Worm (Caenorhabditis elegans) whole organism, L2 larva: ENCODE results near the gene C08G5.6.

Experiments used
- C34F6.9 ChIP-seq: fragments of 150-350 bp; optimal IDR thresholded peaks from 2 replicates; lab custom pipeline; 2014; ENCODE audit warnings: missing biosample characterization, missing genetic modification characterization
- F13H6.1 ChIP-seq: sonication (generic microtip); optimal IDR thresholded peaks from 2 replicates; lab custom pipeline; 2016; ENCODE audit warnings: missing genetic modification characterization, missing compliant biosample characterization
- ZK546.5 ChIP-seq: sonication (generic microtip); optimal IDR thresholded peaks from 2 replicates; lab custom pipeline; 2017; ENCODE audit warnings: missing biosample characterization, missing genetic modification characterization
- alr-1 ChIP-seq: fragments of 150-350 bp; optimal IDR thresholded peaks from 2 replicates; lab custom pipeline; 2014; ENCODE audit warnings: missing biosample characterization, missing genetic modification characterization
- aly-2 ChIP-seq: fragments of 150-350 bp; optimal IDR thresholded peaks from 2 replicates; lab custom pipeline; 2014; ENCODE audit warnings: missing biosample characterization, missing genetic modification characterization
- ama-1 ChIP-seq: fragments of 150-350 bp; optimal IDR thresholded peaks from 2 replicates; lab custom pipeline; 2018; ENCODE audit warnings: inconsistent platforms
- blmp-1 ChIP-seq: sonication (generic microtip); optimal IDR thresholded peaks from 2 replicates; lab custom pipeline; 2017; ENCODE audit warnings: missing genetic modification characterization, mild to moderate bottlenecking, missing compliant biosample characterization, antibody characterized with exemption, moderate library complexity; ENCODE audit not compliant: insufficient read depth
- ceh-16 ChIP-seq: fragments of 150-350 bp; optimal IDR thresholded peaks from 2 replicates; lab custom pipeline; 2014; ENCODE audit warnings: missing biosample characterization, missing genetic modification characterization
- crh-2 ChIP-seq: sonication (generic microtip); optimal IDR thresholded peaks from 2 replicates; lab custom pipeline; 2017; ENCODE audit warnings: missing biosample characterization, missing genetic modification characterization
- egl-27 ChIP-seq: sonication (generic microtip); optimal IDR thresholded peaks from 3 replicates; lab custom pipeline; 2017; ENCODE audit warnings: missing biosample characterization, missing genetic modification reagents, missing genetic modification characterization
- elt-1 ChIP-seq: fragments of 150-350 bp; optimal IDR thresholded peaks from 2 replicates; lab custom pipeline; 2014; ENCODE audit warnings: missing biosample characterization, missing genetic modification characterization
- elt-3 ChIP-seq: sonication (generic microtip); optimal IDR thresholded peaks from 2 replicates; lab custom pipeline; 2017; ENCODE audit warnings: missing biosample characterization, missing genetic modification characterization
- fos-1 ChIP-seq: fragments of 150-350 bp; optimal IDR thresholded peaks from 2 replicates; lab custom pipeline; 2014; ENCODE audit warnings: missing biosample characterization, missing genetic modification characterization
- gmeb-1 ChIP-seq: fragments of 150-350 bp; optimal IDR thresholded peaks from 2 replicates; lab custom pipeline; 2014; ENCODE audit warnings: missing biosample characterization, missing genetic modification characterization
- lin-11 ChIP-seq: fragments of 150-350 bp; sonication (generic microtip); optimal IDR thresholded peaks from 2 replicates; lab custom pipeline; 2014; ENCODE audit warnings: missing biosample characterization, missing genetic modification characterization, inconsistent platforms, mixed read lengths
- lin-13 ChIP-seq: fragments of 150-350 bp; optimal IDR thresholded peaks from 2 replicates; lab custom pipeline; 2014; ENCODE audit warnings: missing biosample characterization, missing genetic modification reagents, missing genetic modification characterization
- lin-39 ChIP-seq: fragments of 150-350 bp; optimal IDR thresholded peaks from 2 replicates; lab custom pipeline; 2014; ENCODE audit warnings: missing biosample characterization, missing genetic modification reagents, missing genetic modification characterization
- mab-5 ChIP-seq: fragments of 150-350 bp; optimal IDR thresholded peaks from 2 replicates; lab custom pipeline; 2014; ENCODE audit warnings: missing biosample characterization, missing genetic modification characterization
- mbf-1 ChIP-seq: sonication (generic microtip); optimal IDR thresholded peaks from 2 replicates; lab custom pipeline; 2017; ENCODE audit warnings: missing biosample characterization, missing genetic modification characterization
- mdl-1 ChIP-seq, 2 experiments: fragments of 150-350 bp in 1 of 2; sonication (generic microtip) in 1 of 2; optimal IDR thresholded peaks; 2 replicates each; lab custom pipeline; 2017; ENCODE audit warnings: missing biosample characterization in 2 of 2, missing genetic modification characterization in 2 of 2
- nhr-10 ChIP-seq: sonication (generic microtip); optimal IDR thresholded peaks from 2 replicates; lab custom pipeline; 2017; ENCODE audit warnings: missing biosample characterization, missing genetic modification characterization
- nhr-11 ChIP-seq: fragments of 150-350 bp; optimal IDR thresholded peaks from 2 replicates; lab custom pipeline; 2014; ENCODE audit warnings: missing biosample characterization, missing genetic modification characterization
- nhr-12 ChIP-seq: fragments of 150-350 bp; optimal IDR thresholded peaks from 2 replicates; lab custom pipeline; 2014; ENCODE audit warnings: missing biosample characterization, missing genetic modification characterization
- nhr-129 ChIP-seq: fragments of 150-350 bp; optimal IDR thresholded peaks from 2 replicates; lab custom pipeline; 2014; ENCODE audit warnings: missing biosample characterization, missing genetic modification characterization
- nhr-21 ChIP-seq: fragments of 150-350 bp; optimal IDR thresholded peaks from 2 replicates; lab custom pipeline; 2014; ENCODE audit warnings: missing biosample characterization, missing genetic modification characterization
- nhr-23 ChIP-seq: fragments of 150-350 bp; optimal IDR thresholded peaks from 2 replicates; lab custom pipeline; 2014; ENCODE audit warnings: missing biosample characterization, missing genetic modification reagents, missing genetic modification characterization
- nhr-25 ChIP-seq: fragments of 150-350 bp; sonication (generic microtip); optimal IDR thresholded peaks from 3 replicates; lab custom pipeline; 2014; ENCODE audit warnings: missing biosample characterization, missing genetic modification characterization
- nhr-6 ChIP-seq: fragments of 150-350 bp; optimal IDR thresholded peaks from 2 replicates; lab custom pipeline; 2014; ENCODE audit warnings: missing biosample characterization, missing genetic modification characterization
- peb-1 ChIP-seq: fragments of 150-350 bp; optimal IDR thresholded peaks from 2 replicates; lab custom pipeline; 2014; ENCODE audit warnings: missing biosample characterization, missing genetic modification characterization
- sem-4 ChIP-seq: fragments of 150-350 bp; optimal IDR thresholded peaks from 2 replicates; lab custom pipeline; 2014; ENCODE audit warnings: missing biosample characterization, missing genetic modification reagents, missing genetic modification characterization
- skn-1 ChIP-seq: sonication (generic microtip); optimal IDR thresholded peaks from 2 replicates; lab custom pipeline; 2017; ENCODE audit warnings: missing biosample characterization, missing genetic modification characterization
- sma-9 ChIP-seq, 2 experiments: fragments of 150-350 bp in 1 of 2; sonication (generic microtip) in 1 of 2; optimal IDR thresholded peaks; 2 replicates each; lab custom pipeline; 2014 to 2016; ENCODE audit warnings: missing genetic modification characterization in 2 of 2, mild to moderate bottlenecking in 1 of 2, missing biosample characterization in 1 of 2, missing compliant biosample characterization in 1 of 2, missing genetic modification reagents in 1 of 2, moderate library complexity in 1 of 2
- snpc-4 ChIP-seq: fragments of 150-350 bp; optimal IDR thresholded peaks from 2 replicates; lab custom pipeline; 2014; ENCODE audit warnings: missing biosample characterization, missing genetic modification characterization
- unc-39 ChIP-seq: fragments of 150-350 bp; optimal IDR thresholded peaks from 2 replicates; lab custom pipeline; 2014; ENCODE audit warnings: missing biosample characterization, missing genetic modification characterization
- unc-55 ChIP-seq: fragments of 150-350 bp; sonication (generic microtip); optimal IDR thresholded peaks from 3 replicates; lab custom pipeline; 2014; ENCODE audit warnings: missing biosample characterization, missing genetic modification reagents, missing genetic modification characterization
- unc-62 ChIP-seq: fragments of 150-350 bp; optimal IDR thresholded peaks from 2 replicates; lab custom pipeline; 2014; ENCODE audit warnings: missing biosample characterization, missing genetic modification reagents, missing genetic modification characterization
- zag-1 ChIP-seq: fragments of 150-350 bp; optimal IDR thresholded peaks from 2 replicates; lab custom pipeline; 2014; ENCODE audit warnings: missing biosample characterization, missing genetic modification characterization
- ztf-1 ChIP-seq: fragments of 200-800 bp; sonication (Bioruptor generic); conservative IDR thresholded peaks from 2 replicates; pipeline ENCODE4 v1.3.6; 2022; ENCODE audit warnings: missing genetic modification characterization, missing compliant biosample characterization
- ztf-11 ChIP-seq: sonication (generic microtip); optimal IDR thresholded peaks from 2 replicates; lab custom pipeline; 2017; ENCODE audit warnings: missing biosample characterization, missing genetic modification characterization
- ztf-4 ChIP-seq: fragments of 150-350 bp; optimal IDR thresholded peaks from 2 replicates; lab custom pipeline; 2014; ENCODE audit warnings: missing biosample characterization, missing genetic modification characterization

The C08G5.6 gene

DNA sequence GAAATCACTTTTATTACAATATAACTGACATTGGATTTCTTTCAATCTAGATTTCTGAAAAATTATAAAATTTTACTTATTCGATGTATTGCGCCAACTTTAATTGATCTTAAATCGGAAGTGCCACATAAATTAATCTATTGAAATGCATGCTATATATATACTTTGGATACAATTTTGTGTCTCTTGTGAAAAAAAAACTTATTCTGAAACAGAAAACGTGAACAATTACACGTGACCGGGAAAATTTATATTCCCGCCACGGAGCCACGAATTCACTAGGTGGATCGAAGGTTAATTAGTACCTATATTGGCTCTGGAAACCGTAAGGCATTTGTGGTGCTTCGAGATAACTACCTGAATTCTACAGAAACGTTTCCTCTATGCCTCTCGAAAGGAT lies 29.3 kb downstream of the C08G5.6 start, which contains the start of gene F46F5.14:
Gene F46F5.14, plus strand, starts transcription at position 301 of the 400 bp plus-strand sequence.
- TF ChIP-seq gmeb-1 (tag; lab: Kevin White, UChicago) (no peak), aly-2 (no peak), nhr-23 (tag; lab: Kevin White, UChicago) (no peak), skn-1 (tag; lab: Kevin White, UChicago) (no peak), ztf-1 (no peak), ztf-11 (no peak), nhr-11 (tag; lab: Kevin White, UChicago) (no peak), nhr-129 (tag; lab: Kevin White, UChicago) (no peak), unc-62 (GFP tag; lab: Kevin White, UChicago) (no peak), nhr-12 (tag; lab: Kevin White, UChicago) (no peak), crh-2 (tag; lab: Kevin White, UChicago) (no peak), ztf-4 (no peak), alr-1 (tag; lab: Kevin White, UChicago) (no peak), unc-55 (no peak), ZK546.5 (tag; lab: Kevin White, UChicago) (no peak), nhr-6 (tag; lab: Kevin White, UChicago) (no peak)

DNA sequence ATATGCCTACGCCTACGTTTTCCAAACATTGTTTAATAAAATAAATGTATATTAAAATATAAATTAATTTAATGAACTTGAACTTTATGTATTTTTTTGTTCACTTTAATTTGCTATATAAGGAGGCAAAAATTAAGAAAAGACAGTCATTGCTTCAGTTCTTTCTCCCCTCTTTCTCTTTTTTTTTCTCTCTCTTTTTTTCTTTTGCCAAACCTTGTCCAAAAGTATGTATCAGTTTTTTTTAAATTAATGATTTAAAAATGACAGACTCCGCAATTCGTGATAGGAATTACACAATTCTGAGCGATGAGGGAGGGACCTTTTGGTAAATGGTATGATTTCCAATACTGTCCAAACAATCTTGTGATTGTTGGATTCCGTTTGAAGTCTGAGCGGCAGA lies 32.7 kb downstream of the C08G5.6 start, which contains the start of gene F46F5.13:
Gene F46F5.13, plus strand, starts transcription at position 301 of the 400 bp plus-strand sequence.
- no peak for TF ChIP-seq elt-3
- TF ChIP-seq ceh-16 (tag; lab: Kevin White, UChicago) = no peak
- TF ChIP-seq fos-1 = no peak
- no peak for TF ChIP-seq ztf-1
- no peak for TF ChIP-seq F13H6.1
- TF ChIP-seq egl-27 (tag; lab: Kevin White, UChicago) = no peak
- no peak for TF ChIP-seq nhr-25 (tag; lab: Kevin White, UChicago)
- TF ChIP-seq mbf-1 (tag; lab: Kevin White, UChicago) = no peak
- TF ChIP-seq aly-2 = no peak
- TF ChIP-seq blmp-1 (tag; lab: Kevin White, UChicago) = no peak
- TF ChIP-seq peb-1 (tag; lab: Kevin White, UChicago) = no peak
- TF ChIP-seq skn-1 (tag; lab: Kevin White, UChicago) = no peak

DNA sequence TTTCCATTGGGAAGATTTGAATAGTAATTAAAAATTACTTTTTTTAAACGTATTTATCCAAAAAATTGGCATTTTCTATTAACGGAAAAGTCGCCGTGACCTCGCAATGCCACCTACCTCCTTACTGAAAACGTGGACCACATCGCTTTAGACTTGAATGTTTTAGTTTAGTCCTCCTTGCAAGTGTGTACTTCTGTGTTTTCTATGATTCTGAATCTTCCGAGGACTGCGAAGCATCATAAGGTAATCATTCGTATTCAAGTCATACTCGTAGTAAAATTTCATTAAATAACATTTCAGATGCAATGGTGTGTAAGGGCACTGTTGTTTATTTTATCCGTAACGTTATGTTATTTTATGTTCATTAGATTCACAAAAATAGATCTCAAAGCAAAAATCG lies 38.1 kb downstream of the C08G5.6 start, which contains the start of gene F46F5.11:
Gene F46F5.11, plus strand, starts transcription at position 301 of the 400 bp plus-strand sequence.
- TF ChIP-seq ama-1 (lab: Kevin White, UChicago) (no peak), ztf-11 (no peak), ceh-16 (tag; lab: Kevin White, UChicago) (no peak), elt-3 (no peak), fos-1 (no peak), skn-1 (tag; lab: Kevin White, UChicago) (no peak), sem-4 (tag; lab: Kevin White, UChicago) (no peak), lin-39 (tag; lab: Kevin White, UChicago) (no peak), nhr-10 (tag; lab: Kevin White, UChicago) (no peak), F13H6.1 (no peak), mdl-1 (tag; optimal IDR thresholded peaks at IDR 0.05; lab: Kevin White, UChicago) (no peak), C34F6.9 (tag; lab: Kevin White, UChicago) (no peak), mab-5 (tag; lab: Kevin White, UChicago) (no peak), blmp-1 (tag; lab: Kevin White, UChicago) (no peak), unc-62 (GFP tag; lab: Kevin White, UChicago) (no peak)

DNA sequence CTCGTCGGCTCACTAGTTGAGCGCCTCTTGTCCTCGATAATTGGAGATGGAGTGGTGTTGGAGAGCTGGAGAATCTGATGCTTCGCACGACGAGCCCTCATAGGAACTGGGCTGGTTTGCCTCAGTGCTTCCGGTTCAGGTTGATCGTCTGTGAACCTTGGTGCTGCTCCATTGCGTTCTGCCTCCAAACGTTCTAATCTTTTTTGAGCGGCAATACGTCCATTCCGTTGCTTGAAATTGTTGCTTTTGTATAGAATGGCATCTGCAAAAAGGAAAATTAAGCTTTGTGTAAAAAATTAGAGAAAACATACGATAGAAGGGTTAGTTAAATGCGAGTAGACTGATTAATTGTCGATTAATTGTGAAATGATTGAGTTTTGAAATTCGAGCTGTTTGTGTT lies 42.6 kb downstream of the C08G5.6 start, which contains the start of gene F46F5.5:
Gene F46F5.5, minus strand, starts transcription at position 101 of the 400 bp plus-strand sequence.
- TF ChIP-seq zag-1 (tag; lab: Kevin White, UChicago) = no peak
- no peak for TF ChIP-seq lin-13
- no peak for TF ChIP-seq snpc-4 (tag; lab: Kevin White, UChicago)
- no peak for TF ChIP-seq nhr-23 (tag; lab: Kevin White, UChicago)
- no peak for TF ChIP-seq nhr-129 (tag; lab: Kevin White, UChicago)
- no peak for TF ChIP-seq nhr-6 (tag; lab: Kevin White, UChicago)
- no peak for TF ChIP-seq egl-27 (tag; lab: Kevin White, UChicago)
- no peak for TF ChIP-seq mab-5 (tag; lab: Kevin White, UChicago)
- TF ChIP-seq sma-9 (GFP tag; optimal IDR thresholded peaks at IDR 0.05; lab: Kevin White, UChicago) = no peak
- no peak for TF ChIP-seq sma-9 (tag; optimal IDR thresholded peaks at IDR 0.05; lab: Kevin White, UChicago)
- TF ChIP-seq elt-3 = no peak
- no peak for TF ChIP-seq lin-11 (tag; lab: Kevin White, UChicago)
- no peak for TF ChIP-seq unc-39 (tag; lab: Kevin White, UChicago)
- no peak for TF ChIP-seq elt-1
- no peak for TF ChIP-seq nhr-21
- TF ChIP-seq, all 48 proteins: peak for 0
